Worm (Caenorhabditis elegans): Measurements from ENCODE around the gene K11D12.11.

The K11D12.11 gene

DNA sequence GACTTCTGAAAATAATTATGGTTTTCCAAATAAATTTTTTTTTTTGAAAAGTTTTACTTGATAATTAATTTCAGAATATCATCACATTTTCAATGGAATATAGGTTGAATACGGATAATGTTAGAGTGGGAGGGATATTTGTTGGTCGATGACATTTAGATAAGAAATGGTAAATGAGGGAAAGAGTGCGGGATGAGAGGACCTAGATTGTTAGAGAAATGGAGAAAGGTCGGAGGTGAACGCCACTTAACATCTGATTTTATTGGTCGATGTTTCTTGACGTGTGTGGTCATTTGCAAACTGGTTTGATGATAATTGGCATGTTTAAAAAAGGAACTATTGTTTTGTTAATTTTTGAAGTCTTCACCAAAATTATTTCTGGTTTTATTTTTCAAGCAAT lies 951 bp downstream of the K11D12.11 start:
- TF ChIP-seq elt-3 (tag; optimal IDR thresholded peaks at IDR 0.05) (no peak), ces-1 (GFP tag; optimal IDR thresholded peaks at IDR 0.05) (no peak), nhr-2 (tag; optimal IDR thresholded peaks at IDR 0.05) (peak; percentile 4), elt-1 (tag; optimal IDR thresholded peaks at IDR 0.05; ENCODE audit: borderline replicate concordance, insufficient read depth) (peak; percentile 53)

- TF ChIP-seq nhr-12 (tag; optimal IDR thresholded peaks at IDR 0.05) (no peak), unc-39 (tag; optimal IDR thresholded peaks at IDR 0.05) (no peak), ces-1 (GFP tag; optimal IDR thresholded peaks at IDR 0.05) (no peak), zip-8 (tag; optimal IDR thresholded peaks at IDR 0.05) (no peak), blmp-1 (tag; optimal IDR thresholded peaks at IDR 0.05) (no peak), sptf-1 (tag; optimal IDR thresholded peaks at IDR 0.05) (no peak), unc-120 (tag; optimal IDR thresholded peaks at IDR 0.05; ENCODE audit: poor library complexity, severe bottlenecking) (no peak), nhr-237 (tag; optimal IDR thresholded peaks at IDR 0.05) (no peak), lin-13 (tag; optimal IDR thresholded peaks at IDR 0.05) (no peak)
Measured at ce11 chrV:5036364-5036763, 3.0 kb downstream of the K11D12.11 start, which contains the start of gene K11D12.7. K11D12.7 (minus strand) TSS chrV:5036464.

DNA sequence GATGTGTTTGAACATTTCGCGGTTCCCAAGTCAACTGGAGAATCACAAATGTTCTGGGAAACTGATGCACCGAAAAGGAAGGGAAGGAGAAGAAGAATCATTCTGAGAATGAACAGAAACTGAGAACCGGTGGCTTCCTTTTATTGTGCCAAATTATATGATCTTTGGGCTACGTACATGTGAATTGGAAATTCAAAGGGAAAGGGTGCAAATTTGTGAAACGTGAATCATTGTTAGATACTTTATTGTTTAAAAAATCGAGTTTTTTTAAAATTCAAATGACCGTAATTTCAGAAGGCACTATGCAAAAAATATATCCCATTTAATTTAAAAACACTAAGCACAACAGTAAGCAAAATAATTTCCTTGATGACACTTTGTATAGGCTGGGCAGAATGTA lies 4.3 kb downstream of the K11D12.11 start, which contains the start of gene K11D12.6:
Gene K11D12.6, minus strand, starts transcription at position 101 of the 400 bp plus-strand sequence.
- no peak for TF ChIP-seq sptf-1 (tag; optimal IDR thresholded peaks at IDR 0.05)

DNA sequence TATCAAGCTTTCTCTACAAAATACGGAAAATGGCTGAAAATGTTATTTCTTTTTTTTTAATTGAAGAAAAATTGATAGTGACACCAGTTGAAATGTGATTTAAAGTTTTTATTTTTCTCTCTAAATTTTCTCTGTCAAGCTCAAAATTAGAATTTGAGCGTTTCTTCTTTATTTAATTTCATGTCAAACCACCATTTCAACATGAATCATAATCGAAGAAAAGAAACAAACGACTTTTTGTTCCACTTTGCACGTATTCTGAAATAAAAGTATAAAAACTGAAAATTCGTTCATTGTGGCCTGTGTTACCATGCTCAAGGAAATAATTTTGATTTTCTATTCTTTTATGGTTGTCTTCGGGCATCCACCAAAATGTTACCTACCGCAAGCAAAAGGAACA lies 6.3 kb downstream of the K11D12.11 start, which contains the start of gene K11D12.13:
Gene K11D12.13, plus strand, starts transcription at position 301 of the 400 bp plus-strand sequence.
- TF ChIP-seq lin-32 (GFP tag; optimal IDR thresholded peaks at IDR 0.05) (no peak), ceh-83 (GFP tag; optimal IDR thresholded peaks at IDR 0.05) (no peak), ceh-43 (GFP tag; optimal IDR thresholded peaks at IDR 0.05) (no peak), sptf-1 (tag; optimal IDR thresholded peaks at IDR 0.05) (no peak), ceh-39 (tag; optimal IDR thresholded peaks at IDR 0.05) (no peak), elt-3 (tag; optimal IDR thresholded peaks at IDR 0.05) (no peak), tbx-8 (GFP tag; optimal IDR thresholded peaks at IDR 0.05) (no peak), mep-1 (tag; optimal IDR thresholded peaks at IDR 0.05) (no peak), unc-120 (tag; optimal IDR thresholded peaks at IDR 0.05; ENCODE audit: poor library complexity, severe bottlenecking) (no peak)

- TF ChIP-seq hlh-1 (tag; optimal IDR thresholded peaks at IDR 0.05) (peak; percentile 29), M03D4.4 (tag; optimal IDR thresholded peaks at IDR 0.05) (no peak), tbx-8 (GFP tag; optimal IDR thresholded peaks at IDR 0.05) (no peak)
Measured at ce11 chrV:5032176-5032575, 7.2 kb downstream of the K11D12.11 start.

- no peak for TF ChIP-seq nhr-76 (tag; optimal IDR thresholded peaks at IDR 0.05)
- no peak for TF ChIP-seq sptf-1 (tag; optimal IDR thresholded peaks at IDR 0.05)
- no peak for TF ChIP-seq hlh-1 (tag; optimal IDR thresholded peaks at IDR 0.05)
- no peak for TF ChIP-seq ceh-39 (tag; optimal IDR thresholded peaks at IDR 0.05)
- TF ChIP-seq lin-13 (tag; optimal IDR thresholded peaks at IDR 0.05), result no peak
- TF ChIP-seq lin-32 (GFP tag; optimal IDR thresholded peaks at IDR 0.05), result no peak
- TF ChIP-seq snpc-4 (tag; optimal IDR thresholded peaks at IDR 0.05), result no peak
- no peak for TF ChIP-seq cnd-1 (tag; optimal IDR thresholded peaks at IDR 0.05)
- TF ChIP-seq nhr-28 (tag; optimal IDR thresholded peaks at IDR 0.05), result no peak
- TF ChIP-seq mls-2 (tag; optimal IDR thresholded peaks at IDR 0.05), result no peak
- no peak for TF ChIP-seq drap-1 (GFP tag; optimal IDR thresholded peaks at IDR 0.05)
- no peak for TF ChIP-seq unc-62 (GFP tag; optimal IDR thresholded peaks at IDR 0.05)
- no peak for TF ChIP-seq mab-5 (tag; optimal IDR thresholded peaks at IDR 0.05)
- TF ChIP-seq ces-1 (GFP tag; optimal IDR thresholded peaks at IDR 0.05), result no peak
- no peak for TF ChIP-seq pha-4 (tag; optimal IDR thresholded peaks at IDR 0.05)
- no peak for TF ChIP-seq M03D4.4 (tag; optimal IDR thresholded peaks at IDR 0.05)
Measured at ce11 chrV:5031764-5032163, 7.6 kb downstream of the K11D12.11 start.

- TF ChIP-seq mep-1 (tag; optimal IDR thresholded peaks at IDR 0.05), result no peak
- no peak for TF ChIP-seq nhr-237 (tag; optimal IDR thresholded peaks at IDR 0.05)
- no peak for TF ChIP-seq blmp-1 (tag; optimal IDR thresholded peaks at IDR 0.05)
- no peak for TF ChIP-seq unc-62 (GFP tag; optimal IDR thresholded peaks at IDR 0.05)
- TF ChIP-seq ztf-11 (tag; optimal IDR thresholded peaks at IDR 0.05), result no peak
- no peak for TF ChIP-seq unc-120 (tag; optimal IDR thresholded peaks at IDR 0.05; ENCODE audit: poor library complexity, severe bottlenecking)
- TF ChIP-seq sem-2 (GFP tag; optimal IDR thresholded peaks at IDR 0.05), result no peak
- TF ChIP-seq nhr-2 (tag; optimal IDR thresholded peaks at IDR 0.05), result no peak
- no peak for TF ChIP-seq elt-3 (tag; optimal IDR thresholded peaks at IDR 0.05)
- TF ChIP-seq ceh-83 (GFP tag; optimal IDR thresholded peaks at IDR 0.05), result no peak
- TF ChIP-seq snpc-4 (tag; optimal IDR thresholded peaks at IDR 0.05), result no peak
- TF ChIP-seq drap-1 (GFP tag; optimal IDR thresholded peaks at IDR 0.05), result no peak
- TF ChIP-seq mls-2 (tag; optimal IDR thresholded peaks at IDR 0.05), result no peak
- no peak for TF ChIP-seq mab-5 (tag; optimal IDR thresholded peaks at IDR 0.05)
- TF ChIP-seq ces-1 (GFP tag; optimal IDR thresholded peaks at IDR 0.05), result no peak
- TF ChIP-seq lin-13 (tag; optimal IDR thresholded peaks at IDR 0.05), result no peak
- no peak for TF ChIP-seq cnd-1 (tag; optimal IDR thresholded peaks at IDR 0.05)
- TF ChIP-seq flh-1 (GFP tag; optimal IDR thresholded peaks at IDR 0.05), result no peak
- TF ChIP-seq bed-3 (GFP tag; optimal IDR thresholded peaks at IDR 0.05), result no peak
- no peak for TF ChIP-seq elt-1 (tag; optimal IDR thresholded peaks at IDR 0.05; ENCODE audit: borderline replicate concordance, insufficient read depth)
Measured at ce11 chrV:5030715-5031114, 8.7 kb downstream of the K11D12.11 start, which contains the start of gene swt-7. swt-7 (minus strand) TSS chrV:5030815.
